Worm (Caenorhabditis elegans) whole organism, L4 larva: ENCODE data around the gene F32F2.4.

Experiments used
- F49E8.2 ChIP-seq: sonication (generic microtip); optimal IDR thresholded peaks from 2 replicates; lab custom pipeline; 2016; ENCODE audit warnings: missing compliant biosample characterization, mild to moderate bottlenecking, missing genetic modification characterization, borderline replicate concordance
- T20F7.1 ChIP-seq: fragments of 200-800 bp; sonication (Bioruptor generic); optimal IDR thresholded peaks from 2 replicates; lab custom pipeline; 2018; ENCODE audit warnings: mild to moderate bottlenecking, missing genetic modification characterization, missing compliant biosample characterization
- Y48G9A.11 ChIP-seq: fragments of 200-800 bp; sonication (Bioruptor generic); IDR thresholded peaks from 2 replicates; pipeline ENCODE4 v1.3.6; 2022; ENCODE audit warnings: missing genetic modification reagents, missing genetic modification characterization, missing compliant biosample characterization
- ZK337.2 ChIP-seq: fragments of 200-800 bp; sonication (Bioruptor generic); IDR thresholded peaks from 2 replicates; pipeline ENCODE4 v1.3.6; 2022; ENCODE audit warnings: missing genetic modification reagents, missing genetic modification characterization, missing compliant biosample characterization
- aha-1 ChIP-seq: fragments of 150-350 bp; peaks from one replicate; lab custom pipeline; 2014; ENCODE audit warnings: missing biosample characterization, missing genetic modification characterization
- arid-1 ChIP-seq: fragments of 200-800 bp; sonication (Bioruptor generic); conservative IDR thresholded peaks from 2 replicates; pipeline ENCODE4 v1.3.6; 2022; ENCODE audit warnings: missing genetic modification reagents, missing genetic modification characterization, missing compliant biosample characterization
- ceh-20 ChIP-seq: fragments of 200-800 bp; sonication (Bioruptor generic); IDR thresholded peaks from 2 replicates; pipeline ENCODE4 v1.3.6; 2022; ENCODE audit warnings: missing genetic modification reagents, missing genetic modification characterization, missing compliant biosample characterization
- ceh-28 ChIP-seq: fragments of 150-350 bp; optimal IDR thresholded peaks from 2 replicates; lab custom pipeline; 2014; ENCODE audit warnings: missing biosample characterization, missing genetic modification reagents, missing genetic modification characterization
- ceh-32 ChIP-seq: sonication (generic microtip); optimal IDR thresholded peaks from 2 replicates; lab custom pipeline; 2016; ENCODE audit warnings: mild to moderate bottlenecking, missing genetic modification characterization, missing compliant biosample characterization; ENCODE audit not compliant: poor library complexity
- cey-2 ChIP-seq: sonication (generic microtip); optimal IDR thresholded peaks from 3 replicates; lab custom pipeline; 2017; ENCODE audit warnings: missing genetic modification characterization, mild to moderate bottlenecking, missing compliant biosample characterization, antibody characterized with exemption, borderline replicate concordance; ENCODE audit not compliant: insufficient read depth
- daf-16 ChIP-seq, 3 experiments: sonication (generic microtip); optimal IDR thresholded peaks; 2 replicates each; lab custom pipeline; 2016 to 2017; ENCODE audit warnings: missing genetic modification characterization in 3 of 3, missing genetic modification reagents in 3 of 3, mild to moderate bottlenecking in 2 of 3, missing compliant biosample characterization in 2 of 3, missing biosample characterization in 1 of 3, moderate library complexity in 1 of 3
- dmd-6 ChIP-seq: fragments of 200-800 bp; sonication (Bioruptor generic); IDR thresholded peaks from 2 replicates; pipeline ENCODE4 v1.3.6; 2022; ENCODE audit warnings: missing genetic modification reagents, missing genetic modification characterization, missing compliant biosample characterization
- dmd-9 ChIP-seq: fragments of 200-800 bp; sonication (Bioruptor generic); IDR thresholded peaks from 2 replicates; pipeline ENCODE4 v1.3.6; 2022; ENCODE audit warnings: missing genetic modification reagents, missing genetic modification characterization, missing compliant biosample characterization
- dpl-1 ChIP-seq: fragments of 150-350 bp; optimal IDR thresholded peaks from 2 replicates; lab custom pipeline; 2014; ENCODE audit warnings: missing biosample characterization, missing genetic modification reagents, missing genetic modification characterization
- duxl-1 ChIP-seq: sonication (generic microtip); optimal IDR thresholded peaks from 2 replicates; lab custom pipeline; 2016; ENCODE audit warnings: mild to moderate bottlenecking, missing genetic modification characterization, moderate library complexity, missing compliant biosample characterization; ENCODE audit not compliant: poor library complexity
- dve-1 ChIP-seq: sonication (generic microtip); optimal IDR thresholded peaks from 2 replicates; lab custom pipeline; 2017; ENCODE audit warnings: antibody characterized with exemption, mild to moderate bottlenecking, missing genetic modification characterization, missing compliant biosample characterization; ENCODE audit not compliant: insufficient read depth
- egl-43 ChIP-seq: fragments of 200-800 bp; sonication (Bioruptor generic); IDR thresholded peaks from 2 replicates; pipeline ENCODE4 v1.3.6; 2022; ENCODE audit warnings: missing genetic modification reagents, missing genetic modification characterization, missing compliant biosample characterization
- fos-1 ChIP-seq: fragments of 150-350 bp; optimal IDR thresholded peaks from 2 replicates; lab custom pipeline; 2014; ENCODE audit warnings: missing biosample characterization, missing genetic modification characterization
- gei-8 ChIP-seq: fragments of 200-800 bp; sonication (Bioruptor generic); optimal IDR thresholded peaks from 2 replicates; lab custom pipeline; 2018; ENCODE audit warnings: mild to moderate bottlenecking, missing genetic modification characterization, missing compliant biosample characterization
- hif-1 ChIP-seq, 2 experiments: sonication (generic microtip); optimal IDR thresholded peaks; 2 replicates each; lab custom pipeline; 2016 to 2017; ENCODE audit warnings: missing compliant biosample characterization in 2 of 2, missing genetic modification characterization in 2 of 2, missing genetic modification reagents in 2 of 2, missing genotype in 2 of 2, mild to moderate bottlenecking in 1 of 2
- hlh-11 ChIP-seq: fragments of 200-800 bp; sonication (Bioruptor generic); optimal IDR thresholded peaks from 2 replicates; lab custom pipeline; 2018; ENCODE audit warnings: mild to moderate bottlenecking, missing genetic modification characterization, missing compliant biosample characterization
- lim-7 ChIP-seq: fragments of 200-800 bp; sonication (Bioruptor generic); IDR thresholded peaks from 2 replicates; pipeline ENCODE4 v1.3.6; 2022; ENCODE audit warnings: missing genetic modification characterization, missing compliant biosample characterization
- lin-15B ChIP-seq: fragments of 150-350 bp; sonication (generic microtip); optimal IDR thresholded peaks from 3 replicates; lab custom pipeline; 2014; ENCODE audit warnings: missing biosample characterization, missing genetic modification characterization
- lin-38 ChIP-seq: fragments of 200-800 bp; sonication (Bioruptor generic); IDR thresholded peaks from 2 replicates; pipeline ENCODE4 v1.3.6; 2022; ENCODE audit warnings: missing genetic modification reagents, missing genetic modification characterization, missing compliant biosample characterization
- lsy-2 ChIP-seq, 2 experiments: fragments of 150-350 bp in 1 of 2; sonication (generic microtip) in 1 of 2; optimal IDR thresholded peaks; 2 replicates each; lab custom pipeline; 2014 to 2017; ENCODE audit warnings: missing biosample characterization in 2 of 2, missing genetic modification characterization in 2 of 2
- mdt-29 ChIP-seq: fragments of 200-800 bp; sonication (Bioruptor generic); IDR thresholded peaks from 2 replicates; pipeline ENCODE4 v1.3.6; 2022; ENCODE audit warnings: missing genetic modification reagents, missing genetic modification characterization, missing compliant biosample characterization
- mep-1 ChIP-seq: fragments of 150-350 bp; sonication (generic microtip); optimal IDR thresholded peaks from 3 replicates; lab custom pipeline; 2014; ENCODE audit warnings: missing biosample characterization, missing genetic modification characterization
- mes-2 ChIP-seq: sonication (generic microtip); optimal IDR thresholded peaks from 2 replicates; lab custom pipeline; 2016; ENCODE audit warnings: missing genotype, mild to moderate bottlenecking, missing genetic modification characterization, missing compliant biosample characterization; ENCODE audit not compliant: poor library complexity, severe bottlenecking
- mxl-2 ChIP-seq: fragments of 200-800 bp; sonication (Bioruptor generic); conservative IDR thresholded peaks from 2 replicates; pipeline ENCODE4 v1.3.6; 2022; ENCODE audit warnings: missing genetic modification reagents, missing genetic modification characterization, missing compliant biosample characterization
- nhr-237 ChIP-seq: sonication (generic microtip); optimal IDR thresholded peaks from 2 replicates; lab custom pipeline; 2017; ENCODE audit warnings: missing biosample characterization, missing genetic modification characterization
- nhr-28 ChIP-seq: fragments of 150-350 bp; optimal IDR thresholded peaks from 2 replicates; lab custom pipeline; 2014; ENCODE audit warnings: missing biosample characterization, missing genetic modification characterization
- nhr-41 ChIP-seq: fragments of 200-800 bp; sonication (Bioruptor generic); IDR thresholded peaks from 2 replicates; pipeline ENCODE4 v1.3.6; 2022; ENCODE audit warnings: missing genetic modification reagents, missing genetic modification characterization, missing compliant biosample characterization
- nhr-6 ChIP-seq: fragments of 150-350 bp; optimal IDR thresholded peaks from 2 replicates; lab custom pipeline; 2014; ENCODE audit warnings: missing biosample characterization, missing genetic modification characterization
- pqm-1 ChIP-seq: sonication (generic microtip); optimal IDR thresholded peaks from 2 replicates; lab custom pipeline; 2017; ENCODE audit warnings: missing biosample characterization, missing genetic modification characterization
- tra-1 ChIP-seq: fragments of 200-800 bp; sonication (Bioruptor generic); IDR thresholded peaks from 2 replicates; pipeline ENCODE4 v1.3.6; 2022; ENCODE audit warnings: missing genetic modification reagents, missing genetic modification characterization, missing compliant biosample characterization
- unc-130 ChIP-seq: sonication (generic microtip); optimal IDR thresholded peaks from 2 replicates; lab custom pipeline; 2016; ENCODE audit warnings: missing genetic modification reagents, missing genetic modification characterization, missing compliant biosample characterization
- zip-2 ChIP-seq: fragments of 150-350 bp; optimal IDR thresholded peaks from 2 replicates; lab custom pipeline; 2014; ENCODE audit warnings: missing biosample characterization, missing genetic modification characterization

The F32F2.4 gene

ce11 chrV:13304663-13305188, 28.7 kb downstream of the F32F2.4 start, which contains the start of gene C26E1.2:
C26E1.2 (plus strand) TSS chrV:13305138.
- TF ChIP-seq nhr-28 (peak; percentile 75), dmd-6 (peak; percentile 37; the same call in 1 of the 2 replicates), mxl-2 (GFP tag; lab: Robert Waterston, UW) (no peak), dve-1 (tag; lab: Kevin White, UChicago) (peak; percentile 12), lim-7 (no peak), egl-43 (GFP tag; lab: Robert Waterston, UW) (no peak), pqm-1 (tag; lab: Kevin White, UChicago) (peak; percentile 91), daf-16 (GFP tag; optimal IDR thresholded peaks at IDR 0.05; lab: Kevin White, UChicago) (no peak), daf-16 (tag; optimal IDR thresholded peaks at IDR 0.05; lab: Kevin White, UChicago) (peak; percentile 55), hlh-11 (peak; percentile 45)

ce11 chrV:13308616-13309015, 32.6 kb downstream of the F32F2.4 start, which contains the start of gene C50B6.1:
C50B6.1 (plus strand) TSS chrV:13308916.
- TF ChIP-seq mdt-29 (GFP tag; lab: Robert Waterston, UW): no peak
- no peak for TF ChIP-seq cey-2

ce11 chrV:13309806-13310205, 33.7 kb downstream of the F32F2.4 start:
- peak; percentile 22 for TF ChIP-seq unc-130 (GFP tag; lab: Kevin White, UChicago)
- no peak for TF ChIP-seq gei-8 (GFP tag; lab: Kevin White, UChicago)
- TF ChIP-seq, all 104 proteins: peak for 1

- TF ChIP-seq T20F7.1 (peak; percentile 81), Y48G9A.11 (GFP tag; lab: Robert Waterston, UW) (peak; percentile 97), nhr-28 (no peak), ZK337.2 (peak; percentile 51; the same call in 1 of the 2 replicates), unc-130 (GFP tag; lab: Kevin White, UChicago) (peak; percentile 87), mes-2 (tag; lab: Kevin White, UChicago) (peak; percentile 63), lin-38 (peak; percentile 79), dmd-9 (GFP tag; lab: Robert Waterston, UW) (0 out of 2 replicates have a peak, but pooled peaks have one; percentile 43), fos-1 (tag; lab: Kevin White, UChicago) (no peak), F49E8.2 (tag; lab: Kevin White, UChicago) (peak; percentile 91), dpl-1 (GFP tag; lab: Kevin White, UChicago) (peak; percentile 63), mdt-29 (GFP tag; lab: Robert Waterston, UW) (no peak), lim-7 (no peak), ceh-20 (GFP tag; lab: Robert Waterston, UW) (no peak), tra-1 (0 out of 2 replicates have a peak, but pooled peaks have one; percentile 8), nhr-6 (tag; lab: Kevin White, UChicago) (peak; percentile 77), nhr-41 (GFP tag; lab: Robert Waterston, UW) (no peak), nhr-237 (tag; lab: Kevin White, UChicago) (no peak)
- TF ChIP-seq, all 104 proteins: peak for 11
Measured at ce11 chrV:13312210-13312676, 36.2 kb downstream of the F32F2.4 start, which contains the start of gene nasp-2. nasp-2 (minus strand) TSS chrV:13312260.

ce11 chrV:13313045-13313623, 37.1 kb downstream of the F32F2.4 start, which contains the start of gene C50B6.3:
C50B6.3 (plus strand) TSS chrV:13313573.
- peak in 1 of 2 experiments; percentile 13 for TF ChIP-seq daf-16 (GFP tag; optimal IDR thresholded peaks at IDR 0.05; lab: Kevin White, UChicago)
- peak; percentile 28 for TF ChIP-seq daf-16 (tag; optimal IDR thresholded peaks at IDR 0.05; lab: Kevin White, UChicago)
- TF ChIP-seq lin-38: peak; percentile 71
- TF ChIP-seq unc-130 (GFP tag; lab: Kevin White, UChicago): peak; percentile 71
- no peak for TF ChIP-seq arid-1 (GFP tag; lab: Robert Waterston, UW)
- peak; percentile 99 for TF ChIP-seq mes-2 (tag; lab: Kevin White, UChicago)
- peak; percentile 56 for TF ChIP-seq lin-15B (tag; lab: Kevin White, UChicago)
- peak; percentile 80 for TF ChIP-seq dve-1 (tag; lab: Kevin White, UChicago)
- TF ChIP-seq lsy-2 (tag; optimal IDR thresholded peaks at IDR 0.05; lab: Kevin White, UChicago): peak in 1 of 2 experiments; percentile 93
- no peak for TF ChIP-seq cey-2
- peak; percentile 83 for TF ChIP-seq duxl-1
- peak; percentile 83 for TF ChIP-seq dpl-1 (GFP tag; lab: Kevin White, UChicago)
- peak; percentile 97 for TF ChIP-seq nhr-6 (tag; lab: Kevin White, UChicago)
- peak; percentile 62 for TF ChIP-seq dmd-6
- peak; percentile 20 for TF ChIP-seq nhr-28
- peak; percentile 73 for TF ChIP-seq aha-1 (tag; lab: Kevin White, UChicago)
- no peak for TF ChIP-seq ceh-28 (tag; lab: Kevin White, UChicago)
- TF ChIP-seq zip-2 (tag; lab: Kevin White, UChicago): peak; percentile 1
- peak; percentile 99 for TF ChIP-seq T20F7.1
- peak; percentile 82 for TF ChIP-seq ZK337.2
- peak; percentile 67 for TF ChIP-seq mep-1 (tag; lab: Kevin White, UChicago)
- TF ChIP-seq hif-1 (tag; optimal IDR thresholded peaks at IDR 0.05; lab: Kevin White, UChicago): peak in 1 of 2 experiments; percentile 83
- no peak for TF ChIP-seq ceh-32 (tag; lab: Kevin White, UChicago)
